Worm (Caenorhabditis elegans) whole organism, early embryonic: ENCODE measurements around the gene dpy-8.

Experiments
- ceh-36 ChIP-seq: sonication (generic microtip); optimal IDR thresholded peaks from 2 replicates; lab custom pipeline; 2016; ENCODE audit warnings: missing genetic modification characterization, inconsistent platforms, missing compliant biosample characterization
- flt-1 ChIP-seq: fragments of 200-800 bp; sonication (Bioruptor generic); IDR thresholded peaks from 2 replicates; pipeline ENCODE4 v1.3.6; 2022; ENCODE audit warnings: missing genetic modification characterization, missing compliant biosample characterization
- hmbx-1 ChIP-seq: sonication (generic microtip); optimal IDR thresholded peaks from 2 replicates; lab custom pipeline; 2016; ENCODE audit warnings: mild to moderate bottlenecking, missing genetic modification characterization, missing compliant biosample characterization
- hmg-4 ChIP-seq: fragments of 200-800 bp; sonication (Bioruptor generic); optimal IDR thresholded peaks from 2 replicates; lab custom pipeline; 2018; ENCODE audit warnings: mild to moderate bottlenecking, missing genetic modification characterization, missing compliant biosample characterization
- tbx-11 ChIP-seq: fragments of 200-800 bp; sonication (Bioruptor generic); IDR thresholded peaks from 2 replicates; pipeline ENCODE4 v1.3.6; 2022; ENCODE audit warnings: missing genetic modification characterization, missing compliant biosample characterization

DNA sequence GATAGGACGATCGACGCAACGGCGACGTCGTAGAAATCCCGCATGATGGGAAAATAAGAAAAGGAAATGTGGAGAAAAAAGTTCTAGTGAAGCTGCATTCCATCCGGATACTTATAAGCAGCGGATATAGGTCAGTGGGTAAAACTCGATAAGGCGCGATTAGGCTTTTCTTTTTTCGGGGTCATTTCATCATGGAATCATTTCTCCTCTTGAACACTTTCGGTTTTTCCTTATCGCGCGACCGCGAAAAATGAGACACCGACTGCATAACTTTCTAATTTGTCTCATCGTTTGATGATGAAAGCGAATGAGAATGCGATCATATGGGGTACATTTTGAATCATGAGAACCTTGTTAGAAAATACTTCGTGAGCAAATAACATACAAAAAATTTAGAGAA lies at the start of gene dpy-8:
- TF ChIP-seq hmbx-1 (tag; lab: Kevin White, UChicago) (no peak), tbx-11 (no peak), hmg-4 (GFP tag; lab: Kevin White, UChicago) (no peak), flt-1 (GFP tag; lab: Robert Waterston, UW) (no peak), ceh-36 (tag; lab: Kevin White, UChicago) (no peak)
